Fruit fly (Drosophila melanogaster) whole organism, embryonic: Measurements from ENCODE around the gene Lrpprc2.

Experiments used
- CG1024 ChIP-seq: fragments of 200-800 bp; sonication (Bioruptor generic); IDR thresholded peaks from 2 replicates; pipeline ENCODE4 v1.3.6; 2022; ENCODE audit warnings: missing biosample characterization, missing genetic modification characterization
- CG3407 ChIP-seq: fragments of 200-800 bp; sonication (Bioruptor generic); optimal IDR thresholded peaks from 2 replicates; lab custom pipeline; 2018; ENCODE audit warnings: missing biosample characterization, mild to moderate bottlenecking, missing genetic modification characterization
- CG6175 ChIP-seq: fragments of 200-800 bp; sonication (Bioruptor generic); IDR thresholded peaks from 3 replicates; pipeline ENCODE4 v1.3.6; 2022; ENCODE audit warnings: missing biosample characterization, missing genetic modification characterization
- CG6854 ChIP-seq: fragments of 200-800 bp; sonication (Bioruptor generic); optimal IDR thresholded peaks from 3 replicates; lab custom pipeline; 2017; ENCODE audit warnings: missing biosample characterization, mild to moderate bottlenecking, missing genetic modification characterization
- GATAe ChIP-seq: fragments of 200-800 bp; sonication (Bioruptor generic); conservative IDR thresholded peaks from 2 replicates; pipeline ENCODE4 v1.3.6; 2022; ENCODE audit warnings: missing biosample characterization, missing genetic modification characterization
- gfzf ChIP-seq: fragments of 200-800 bp; sonication (Bioruptor generic); optimal IDR thresholded peaks from 2 replicates; lab custom pipeline; 2016; ENCODE audit warnings: missing biosample characterization, mild to moderate bottlenecking, missing genetic modification characterization, moderate library complexity
- pan ChIP-seq, 4 experiments: fragments of >200 bp in 3 of 4; fragments of 200-800 bp in 1 of 4; sonication (Bioruptor generic) in 1 of 4; optimal IDR thresholded peaks in 3 of 4; IDR thresholded peaks in 1 of 4; 2 replicates each; pipeline versions ENCODE4 v1.3.6 to Lab custom; 2017 to 2022; ENCODE audit warnings: missing biosample characterization in 2 of 4, missing genetic modification characterization in 2 of 4, mixed read lengths in 1 of 4
- salm ChIP-seq: fragments of 200-800 bp; sonication (Bioruptor generic); optimal IDR thresholded peaks from 2 replicates; lab custom pipeline; 2018; ENCODE audit warnings: missing biosample characterization, mild to moderate bottlenecking, missing genetic modification characterization
- trem ChIP-seq: fragments of 200-800 bp; optimal IDR thresholded peaks from 3 replicates; lab custom pipeline; 2019; ENCODE audit warnings: missing biosample characterization, mild to moderate bottlenecking, missing genetic modification characterization, moderate library complexity
- zen2 ChIP-seq: fragments of 200-800 bp; sonication (Bioruptor generic); IDR thresholded peaks from 3 replicates; pipeline ENCODE4 v1.3.6; 2022; ENCODE audit warnings: missing biosample characterization, missing genetic modification characterization; ENCODE audit not compliant: partially characterized antibody

DNA sequence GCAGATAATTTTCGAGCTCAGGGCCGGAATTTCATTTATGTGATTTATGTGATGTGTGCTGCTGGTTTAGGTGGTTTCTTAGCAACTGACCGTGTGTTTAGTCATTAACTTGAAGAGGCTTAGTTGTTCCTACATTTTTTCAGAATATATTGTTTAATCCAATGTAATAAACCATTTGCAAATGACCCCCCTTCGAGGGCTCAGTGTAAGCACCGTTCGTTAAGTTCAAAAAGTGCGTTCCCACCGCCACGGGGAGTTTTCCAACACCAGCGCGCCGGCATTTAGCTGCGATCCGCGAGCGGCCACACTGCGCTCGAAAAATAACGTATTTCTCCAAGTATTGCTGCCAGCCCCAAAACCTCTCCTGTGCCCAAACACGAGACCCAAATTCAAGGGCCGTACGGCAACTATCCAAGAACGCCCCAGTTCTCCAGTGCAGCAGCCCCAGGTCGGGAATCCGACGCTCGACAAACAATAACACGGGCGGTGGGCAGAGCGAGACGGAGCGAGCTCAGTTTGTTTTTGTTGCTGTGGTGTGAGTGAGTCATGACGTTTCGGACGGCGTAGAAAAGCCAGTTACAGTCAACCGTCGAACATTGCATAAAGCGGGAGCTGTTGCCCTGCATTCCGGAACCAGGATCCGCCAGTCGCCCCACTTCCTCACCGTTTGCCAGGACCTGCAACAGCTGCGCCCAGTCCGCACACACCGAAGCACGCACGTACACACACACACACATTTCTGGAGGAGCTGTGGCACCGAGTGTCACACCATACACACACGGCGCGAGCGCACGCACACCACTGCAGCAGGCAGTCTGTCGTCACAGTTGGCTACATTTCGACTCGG lies 18.1 kb upstream of the Lrpprc2 start, which contains the start of gene rush:
- peak; percentile 85 for TF ChIP-seq gfzf (GFP tag; lab: Kevin White, UChicago)
- TF ChIP-seq pan (optimal IDR thresholded peaks at IDR 0.05; lab: Kevin White, UChicago) = no peak
- TF ChIP-seq pan (GFP tag; optimal IDR thresholded peaks at IDR 0.05 in 1 of 2, IDR thresholded peaks at IDR 0.05 in 1 of 2) = no peak
- TF ChIP-seq CG3407 = no peak
- TF ChIP-seq CG1024 = no peak
- TF ChIP-seq trem (tag; lab: Kevin White, UChicago) = peak; percentile 5
- no peak for TF ChIP-seq CG6854 (GFP tag; lab: Kevin White, UChicago)
- no peak for TF ChIP-seq zen2 (GFP tag; lab: Robert Waterston, UW)
- TF ChIP-seq GATAe (GFP tag; lab: Robert Waterston, UW) = no peak
- TF ChIP-seq salm (tag; lab: Kevin White, UChicago) = no peak
- 0 out of 3 replicates have a peak, but pooled peaks have one; percentile 10 for TF ChIP-seq CG6175
